Worm (Caenorhabditis elegans): Measurements from ENCODE around the gene AH9.6.

- TF ChIP-seq mcd-1 (GFP tag; IDR thresholded peaks at IDR 0.05) (no peak), dpl-1 (GFP tag; optimal IDR thresholded peaks at IDR 0.05) (no peak), ceh-100 (GFP tag; IDR thresholded peaks at IDR 0.05) (no peak), bed-2 (GFP tag; IDR thresholded peaks at IDR 0.05) (no peak), ceh-79 (tag; optimal IDR thresholded peaks at IDR 0.05) (no peak), die-1 (tag; optimal IDR thresholded peaks at IDR 0.05) (no peak), K12H6.12 (tag; optimal IDR thresholded peaks at IDR 0.05) (no peak), F23B12.7 (tag; optimal IDR thresholded peaks at IDR 0.05; ENCODE audit: insufficient read depth) (no peak)
These were observed 9.5 kb downstream of the AH9.6 start for ce11 chrX:2258404-2258803.
